Worm (Caenorhabditis elegans): ENCODE results near the gene Y47D3B.3.

The Y47D3B.3 gene

ce11 chrIII:11444796-11445386 lies 47.3 kb downstream of the Y47D3B.3 start (continued):
- TF ChIP-seq xbp-1 (tag; optimal IDR thresholded peaks at IDR 0.05): no peak
- TF ChIP-seq unc-130 (tag; optimal IDR thresholded peaks at IDR 0.05): peak; percentile 42
- TF ChIP-seq ceh-90 (tag; optimal IDR thresholded peaks at IDR 0.05): no peak
- TF ChIP-seq sptf-1 (tag; optimal IDR thresholded peaks at IDR 0.05): no peak
- TF ChIP-seq dpl-1 (GFP tag; optimal IDR thresholded peaks at IDR 0.05): peak in 1 of 3 experiments; percentile 8
- TF ChIP-seq ceh-88 (GFP tag; IDR thresholded peaks at IDR 0.05): no peak
- TF ChIP-seq ama-1 (optimal IDR thresholded peaks at IDR 0.05): no peak
- no peak for TF ChIP-seq ztf-4 (tag; optimal IDR thresholded peaks at IDR 0.05)
- peak in 2 of 6 experiments; percentile 66 to 82 for TF ChIP-seq elt-3 (tag; optimal IDR thresholded peaks at IDR 0.05)
- no peak for TF ChIP-seq snpc-4 (tag; optimal IDR thresholded peaks at IDR 0.05)
- TF ChIP-seq lir-3 (tag; optimal IDR thresholded peaks at IDR 0.05; ENCODE audit: poor library complexity): peak; percentile 15
- TF ChIP-seq dsc-1 (tag; optimal IDR thresholded peaks at IDR 0.05): peak; percentile 3
- no peak for TF ChIP-seq unc-30 (tag; optimal IDR thresholded peaks at IDR 0.05)
- no peak for TF ChIP-seq alr-1 (tag; optimal IDR thresholded peaks at IDR 0.05; ENCODE audit: borderline replicate concordance)
- no peak for TF ChIP-seq egl-13 (tag; optimal IDR thresholded peaks at IDR 0.05)
- TF ChIP-seq tbx-2 (tag; optimal IDR thresholded peaks at IDR 0.05): peak; percentile 11
- TF ChIP-seq nhr-77 (tag; optimal IDR thresholded peaks at IDR 0.05): no peak
- peak; percentile 42 for TF ChIP-seq irx-1 (tag; optimal IDR thresholded peaks at IDR 0.05)
- peak; percentile 61 for TF ChIP-seq snu-23 (GFP tag; optimal IDR thresholded peaks at IDR 0.05)
- TF ChIP-seq aly-2 (tag; optimal IDR thresholded peaks at IDR 0.05): no peak
- peak; percentile 30 for TF ChIP-seq nhr-28 (tag; optimal IDR thresholded peaks at IDR 0.05)
- TF ChIP-seq mep-1 (tag; optimal IDR thresholded peaks at IDR 0.05): peak; percentile 72
- peak; percentile 5 for TF ChIP-seq jun-1 (tag; optimal IDR thresholded peaks at IDR 0.05)
- TF ChIP-seq lin-15B (tag; optimal IDR thresholded peaks at IDR 0.05): no peak
- TF ChIP-seq C16A3.4 (tag; optimal IDR thresholded peaks at IDR 0.05): no peak
- TF ChIP-seq nhr-11 (tag; optimal IDR thresholded peaks at IDR 0.05): peak; percentile 20
- TF ChIP-seq egl-27 (tag; optimal IDR thresholded peaks at IDR 0.05): no peak
- no peak for TF ChIP-seq ztf-11 (tag; optimal IDR thresholded peaks at IDR 0.05)
- no peak for TF ChIP-seq C34B4.2 (tag; optimal IDR thresholded peaks at IDR 0.05)
- peak; percentile 66 for TF ChIP-seq lin-14 (GFP tag; optimal IDR thresholded peaks at IDR 0.05)
- peak; percentile 43 for TF ChIP-seq blmp-1 (tag; optimal IDR thresholded peaks at IDR 0.05)
- no peak for TF ChIP-seq nhr-12 (tag; optimal IDR thresholded peaks at IDR 0.05)
- TF ChIP-seq ceh-82 (tag; optimal IDR thresholded peaks at IDR 0.05): no peak
- TF ChIP-seq elt-2 (tag; optimal IDR thresholded peaks at IDR 0.05): peak; percentile 65
- peak; percentile 56 for TF ChIP-seq nhr-90 (tag; optimal IDR thresholded peaks at IDR 0.05; ENCODE audit: poor library complexity)
- TF ChIP-seq ceh-63 (GFP tag; optimal IDR thresholded peaks at IDR 0.05): no peak
- TF ChIP-seq fkh-10 (GFP tag; optimal IDR thresholded peaks at IDR 0.05): no peak
- TF ChIP-seq nhr-71 (tag; optimal IDR thresholded peaks at IDR 0.05): peak; percentile 81
- no peak for TF ChIP-seq vab-15 (tag; optimal IDR thresholded peaks at IDR 0.05)
- TF ChIP-seq tlp-1 (tag; optimal IDR thresholded peaks at IDR 0.05): no peak
- TF ChIP-seq F16B12.6 (tag; optimal IDR thresholded peaks at IDR 0.05): no peak
- TF ChIP-seq isw-1 (GFP tag; IDR thresholded peaks at IDR 0.05): no peak
- no peak for TF ChIP-seq sox-4 (tag; optimal IDR thresholded peaks at IDR 0.05)
- TF ChIP-seq rnt-1 (tag; optimal IDR thresholded peaks at IDR 0.05): no peak
- peak; percentile 32; the same call in 1 of the 2 replicates for TF ChIP-seq nhr-19 (GFP tag; conservative IDR thresholded peaks at IDR 0.05)
- peak; percentile 22 for TF ChIP-seq nhr-47 (tag; optimal IDR thresholded peaks at IDR 0.05)
- TF ChIP-seq nhr-85 (tag): peak; percentile 78
- TF ChIP-seq nhr-84 (tag; optimal IDR thresholded peaks at IDR 0.05): no peak
- TF ChIP-seq pax-3 (tag; optimal IDR thresholded peaks at IDR 0.05): no peak
- no peak for TF ChIP-seq hlh-17 (GFP tag; optimal IDR thresholded peaks at IDR 0.05; ENCODE audit: borderline replicate concordance)
- TF ChIP-seq aha-1 (tag; optimal IDR thresholded peaks at IDR 0.05): no peak
- TF ChIP-seq hpl-2 (GFP tag; optimal IDR thresholded peaks at IDR 0.05): no peak
- TF ChIP-seq mef-2 (tag; optimal IDR thresholded peaks at IDR 0.05): no peak

All from whole organism, L1 larva.